Worm (Caenorhabditis elegans): ENCODE results near the gene F44E5.17.

The F44E5.17 gene

DNA sequence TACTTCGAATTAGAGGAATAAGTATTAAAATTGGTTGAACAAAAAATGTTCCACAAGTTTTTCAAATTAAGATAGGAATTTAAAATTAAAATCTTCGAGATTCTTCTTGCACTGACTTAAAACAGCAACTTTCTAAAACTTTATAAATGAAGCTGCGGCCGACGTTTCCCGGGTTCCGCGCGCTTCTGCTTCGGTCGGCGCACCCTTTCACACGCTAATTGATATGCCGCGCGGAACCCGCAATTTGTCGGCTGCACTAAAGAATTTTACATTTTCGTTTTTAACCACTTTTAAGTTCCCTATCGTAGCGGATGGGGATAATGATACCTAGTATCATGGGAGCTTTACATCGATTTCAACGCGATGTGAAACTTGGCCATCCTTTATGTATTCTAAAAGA is 33.7 kb downstream of the F44E5.17 start:
- TF ChIP-seq klf-2 (GFP tag; conservative IDR thresholded peaks at IDR 0.05) (no peak), med-1 (GFP tag; optimal IDR thresholded peaks at IDR 0.05; ENCODE audit: insufficient read depth) (no peak), T22C8.4 (GFP tag; IDR thresholded peaks at IDR 0.05) (no peak), ref-1 (GFP tag; conservative IDR thresholded peaks at IDR 0.05) (no peak), tab-1 (GFP tag; IDR thresholded peaks at IDR 0.05) (no peak), ztf-23 (GFP tag; IDR thresholded peaks at IDR 0.05) (no peak), cog-1 (tag; optimal IDR thresholded peaks at IDR 0.05) (no peak), ztf-29 (GFP tag; IDR thresholded peaks at IDR 0.05) (no peak), flt-1 (GFP tag; IDR thresholded peaks at IDR 0.05) (no peak)

DNA sequence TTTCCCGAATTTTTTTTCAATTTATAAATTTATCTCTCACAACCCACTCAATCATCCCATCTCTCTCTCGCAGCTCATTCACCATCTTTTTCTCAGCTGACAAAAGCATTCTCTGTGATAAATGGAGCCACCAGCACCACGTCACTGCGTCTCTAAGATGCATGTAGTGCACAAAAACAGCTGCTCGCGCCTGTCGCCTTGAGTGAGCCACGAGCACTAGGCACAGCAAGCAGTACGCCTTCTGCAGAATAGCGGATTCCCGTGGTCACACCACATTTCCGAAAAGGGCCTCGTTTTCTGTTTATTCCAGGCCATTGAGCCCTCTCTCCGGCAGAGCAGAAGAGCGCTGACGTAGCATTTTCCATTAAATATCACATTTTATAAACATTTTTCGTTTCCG is 34.8 kb downstream of the F44E5.17 start, which contains the start of gene F13D12.10:
TSS of gene F13D12.10 (plus strand) at position 231 of the 400 bp plus-strand sequence.
- TF ChIP-seq ref-1 (GFP tag; conservative IDR thresholded peaks at IDR 0.05) = no peak
- no peak for TF ChIP-seq cog-1 (tag; optimal IDR thresholded peaks at IDR 0.05)
- no peak for TF ChIP-seq tab-1 (GFP tag; IDR thresholded peaks at IDR 0.05)
- TF ChIP-seq ztf-29 (GFP tag; IDR thresholded peaks at IDR 0.05) = no peak
- no peak for TF ChIP-seq med-1 (GFP tag; optimal IDR thresholded peaks at IDR 0.05; ENCODE audit: insufficient read depth)
- no peak for TF ChIP-seq flt-1 (GFP tag; IDR thresholded peaks at IDR 0.05)
- TF ChIP-seq klf-2 (GFP tag; conservative IDR thresholded peaks at IDR 0.05) = no peak
- no peak for TF ChIP-seq ztf-23 (GFP tag; IDR thresholded peaks at IDR 0.05)
- no peak for TF ChIP-seq T22C8.4 (GFP tag; IDR thresholded peaks at IDR 0.05)

- no peak for TF ChIP-seq ref-1 (GFP tag; conservative IDR thresholded peaks at IDR 0.05)
- TF ChIP-seq T22C8.4 (GFP tag; IDR thresholded peaks at IDR 0.05) = no peak
- no peak for TF ChIP-seq ztf-23 (GFP tag; IDR thresholded peaks at IDR 0.05)
- TF ChIP-seq tab-1 (GFP tag; IDR thresholded peaks at IDR 0.05) = no peak
- no peak for TF ChIP-seq med-1 (GFP tag; optimal IDR thresholded peaks at IDR 0.05; ENCODE audit: insufficient read depth)
- no peak for TF ChIP-seq cog-1 (tag; optimal IDR thresholded peaks at IDR 0.05)
- TF ChIP-seq klf-2 (GFP tag; conservative IDR thresholded peaks at IDR 0.05) = no peak
- TF ChIP-seq flt-1 (GFP tag; IDR thresholded peaks at IDR 0.05) = no peak
- TF ChIP-seq ztf-29 (GFP tag; IDR thresholded peaks at IDR 0.05) = no peak
Observed at ce11 chrII:11710771-11711170, 37.6 kb downstream of the F44E5.17 start.

ce11 chrII:11709464-11709863 is 38.9 kb downstream of the F44E5.17 start, which contains the start of gene fcmt-1:
Gene fcmt-1 (minus strand): TSS chrII:11709564.
- TF ChIP-seq tab-1 (GFP tag; IDR thresholded peaks at IDR 0.05) = no peak
- TF ChIP-seq med-1 (GFP tag; optimal IDR thresholded peaks at IDR 0.05; ENCODE audit: insufficient read depth) = no peak
- TF ChIP-seq klf-2 (GFP tag; conservative IDR thresholded peaks at IDR 0.05) = no peak
- TF ChIP-seq flt-1 (GFP tag; IDR thresholded peaks at IDR 0.05) = no peak
- TF ChIP-seq cog-1 (tag; optimal IDR thresholded peaks at IDR 0.05) = no peak

DNA sequence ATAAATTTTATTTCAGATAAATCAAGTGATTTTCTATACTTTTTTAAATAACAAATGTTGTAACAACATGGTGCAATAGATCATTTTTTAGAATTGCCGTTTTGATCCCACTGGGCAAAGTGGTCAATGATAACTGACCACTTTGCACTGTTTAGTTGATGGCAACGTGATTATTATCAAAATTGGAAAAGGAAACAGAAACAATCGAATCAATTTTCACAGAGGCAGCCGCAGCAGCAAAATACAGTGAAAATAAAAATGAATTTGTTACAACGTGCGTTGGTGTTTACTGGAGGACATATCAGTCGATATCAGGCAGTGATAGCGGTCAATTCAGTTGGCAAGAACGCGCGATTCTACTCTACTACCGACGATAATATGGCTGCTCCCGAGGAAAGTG is 42.6 kb downstream of the F44E5.17 start, which contains the start of gene VF13D12L.3:
TSS of gene VF13D12L.3 (plus strand) at position 223 of the 400 bp plus-strand sequence.
- no peak for TF ChIP-seq cog-1 (tag; optimal IDR thresholded peaks at IDR 0.05)
- no peak for TF ChIP-seq klf-2 (GFP tag; conservative IDR thresholded peaks at IDR 0.05)
- no peak for TF ChIP-seq flt-1 (GFP tag; IDR thresholded peaks at IDR 0.05)
- TF ChIP-seq ztf-29 (GFP tag; IDR thresholded peaks at IDR 0.05) = no peak
- no peak for TF ChIP-seq T22C8.4 (GFP tag; IDR thresholded peaks at IDR 0.05)
- no peak for TF ChIP-seq ztf-23 (GFP tag; IDR thresholded peaks at IDR 0.05)
- no peak for TF ChIP-seq tab-1 (GFP tag; IDR thresholded peaks at IDR 0.05)
- no peak for TF ChIP-seq ref-1 (GFP tag; conservative IDR thresholded peaks at IDR 0.05)
- TF ChIP-seq med-1 (GFP tag; optimal IDR thresholded peaks at IDR 0.05; ENCODE audit: insufficient read depth) = no peak

DNA sequence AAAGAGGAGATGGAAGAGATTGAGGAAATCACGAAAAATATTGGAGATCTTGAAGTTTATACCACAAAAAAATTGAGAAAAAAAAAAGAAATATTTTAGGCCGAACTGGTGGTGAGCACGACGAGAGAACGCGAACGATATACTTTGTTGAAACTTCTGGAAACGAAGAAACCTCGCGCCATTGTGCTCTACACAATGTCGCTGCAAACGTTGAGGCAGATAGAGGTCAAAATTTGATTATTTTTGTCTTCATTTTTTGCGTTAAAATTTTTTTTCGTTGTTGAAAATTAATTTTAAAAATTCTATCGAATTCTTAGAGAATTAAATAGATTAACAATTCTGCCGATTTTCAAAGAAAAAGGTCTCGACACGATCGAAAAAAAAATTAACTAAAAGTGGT is 47.8 kb downstream of the F44E5.17 start:
- TF ChIP-seq tab-1 (GFP tag; IDR thresholded peaks at IDR 0.05) (no peak), ref-1 (GFP tag; conservative IDR thresholded peaks at IDR 0.05) (no peak), cog-1 (tag; optimal IDR thresholded peaks at IDR 0.05) (no peak), klf-2 (GFP tag; conservative IDR thresholded peaks at IDR 0.05) (no peak), flt-1 (GFP tag; IDR thresholded peaks at IDR 0.05) (no peak), ztf-23 (GFP tag; IDR thresholded peaks at IDR 0.05) (no peak), T22C8.4 (GFP tag; IDR thresholded peaks at IDR 0.05) (no peak)

- TF ChIP-seq klf-2 (GFP tag; conservative IDR thresholded peaks at IDR 0.05) = no peak
- no peak for TF ChIP-seq T22C8.4 (GFP tag; IDR thresholded peaks at IDR 0.05)
- no peak for TF ChIP-seq cog-1 (tag; optimal IDR thresholded peaks at IDR 0.05)
- TF ChIP-seq flt-1 (GFP tag; IDR thresholded peaks at IDR 0.05) = no peak
- TF ChIP-seq med-1 (GFP tag; optimal IDR thresholded peaks at IDR 0.05; ENCODE audit: insufficient read depth) = no peak
- no peak for TF ChIP-seq ztf-29 (GFP tag; IDR thresholded peaks at IDR 0.05)
- TF ChIP-seq ref-1 (GFP tag; conservative IDR thresholded peaks at IDR 0.05) = no peak
- TF ChIP-seq tab-1 (GFP tag; IDR thresholded peaks at IDR 0.05) = no peak
- no peak for TF ChIP-seq ztf-23 (GFP tag; IDR thresholded peaks at IDR 0.05)
Observed at ce11 chrII:11700200-11700599, 48.2 kb downstream of the F44E5.17 start, which contains the start of gene inos-1. Gene inos-1 (minus strand): TSS chrII:11700300.
